Fruit fly (Drosophila melanogaster): Measurements from ENCODE around the gene CG46270.
A peak's percentile ranks its signal among the peaks of the same experiment; 100 is the strongest.

Gene CG46270

DNA sequence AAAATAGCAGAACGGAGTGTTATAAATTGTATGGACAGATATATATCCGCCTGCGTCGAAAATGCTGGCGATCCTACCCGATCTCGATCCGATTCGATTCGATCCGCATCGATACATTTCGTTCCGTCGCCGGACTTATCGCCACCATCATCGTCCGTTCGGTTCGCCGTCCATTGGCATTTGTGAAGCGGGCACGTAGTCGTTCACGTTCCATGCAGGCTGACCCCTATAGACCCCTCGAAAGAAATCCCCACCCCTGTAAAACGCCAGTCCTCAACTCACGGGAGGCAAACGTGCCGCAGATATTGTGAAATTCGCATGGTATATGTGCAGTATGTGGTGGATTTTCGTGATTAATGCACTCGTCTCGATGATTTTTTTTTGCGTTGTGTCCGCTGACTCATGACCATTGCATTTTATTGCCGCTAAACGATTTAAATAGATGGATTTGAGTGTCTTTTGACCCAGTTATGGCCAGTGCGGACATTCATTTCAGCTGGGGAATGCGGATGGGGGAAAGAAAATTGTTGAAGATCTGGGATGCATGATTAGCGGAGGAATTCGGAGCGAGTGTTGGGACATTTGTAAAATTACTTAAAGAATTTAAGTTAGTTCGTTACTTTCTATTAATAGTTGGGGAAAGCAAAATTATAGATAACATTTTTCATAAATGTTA lies 36.2 kb downstream of the CG46270 start:
- TF ChIP-seq Clk (GFP tag; optimal IDR thresholded peaks at IDR 0.05) = no peak
- TF ChIP-seq cic (GFP tag; optimal IDR thresholded peaks at IDR 0.05) = peak; percentile 64
- peak; percentile 76 for TF ChIP-seq kay (GFP tag; ENCODE audit: borderline replicate concordance)
- peak; percentile 29 for TF ChIP-seq tj (GFP tag; optimal IDR thresholded peaks at IDR 0.05)
- no peak for TF ChIP-seq Crg-1 (GFP tag; optimal IDR thresholded peaks at IDR 0.05)

- TF ChIP-seq Mnt (GFP tag; optimal IDR thresholded peaks at IDR 0.05) (peak; percentile 80), tj (GFP tag; optimal IDR thresholded peaks at IDR 0.05) (peak; percentile 21), cnc (optimal IDR thresholded peaks at IDR 0.05) (no peak), CG1620 (GFP tag; optimal IDR thresholded peaks at IDR 0.05) (peak; percentile 65), cic (GFP tag; optimal IDR thresholded peaks at IDR 0.05) (peak; percentile 98), Hr96 (GFP tag; optimal IDR thresholded peaks at IDR 0.05) (peak; percentile 4), Crg-1 (GFP tag; optimal IDR thresholded peaks at IDR 0.05) (peak; percentile 28), CG7045 (GFP tag; optimal IDR thresholded peaks at IDR 0.05) (peak; percentile 83), Clk (GFP tag; optimal IDR thresholded peaks at IDR 0.05) (peak; percentile 38), CG11617 (GFP tag; optimal IDR thresholded peaks at IDR 0.05) (peak; percentile 56), kay (GFP tag; ENCODE audit: borderline replicate concordance) (peak; percentile 93), CG14711 (tag; optimal IDR thresholded peaks at IDR 0.05) (peak; percentile 77), pad (GFP tag; optimal IDR thresholded peaks at IDR 0.05) (peak; percentile 53), toe (GFP tag; optimal IDR thresholded peaks at IDR 0.05) (peak; percentile 40), CG33017 (tag; optimal IDR thresholded peaks at IDR 0.05) (peak; percentile 76), CG12768 (GFP tag; optimal IDR thresholded peaks at IDR 0.05) (peak; percentile 62), CG5204 (GFP tag; optimal IDR thresholded peaks at IDR 0.05) (peak; percentile 24), ovo (GFP tag; optimal IDR thresholded peaks at IDR 0.05) (peak; percentile 75), CG7101 (tag; optimal IDR thresholded peaks at IDR 0.05) (peak; percentile 76), bab1 (GFP tag; optimal IDR thresholded peaks at IDR 0.05) (no peak)
Measured at dm6 chr3R:10390914-10391377, 37.3 kb downstream of the CG46270 start.

DNA sequence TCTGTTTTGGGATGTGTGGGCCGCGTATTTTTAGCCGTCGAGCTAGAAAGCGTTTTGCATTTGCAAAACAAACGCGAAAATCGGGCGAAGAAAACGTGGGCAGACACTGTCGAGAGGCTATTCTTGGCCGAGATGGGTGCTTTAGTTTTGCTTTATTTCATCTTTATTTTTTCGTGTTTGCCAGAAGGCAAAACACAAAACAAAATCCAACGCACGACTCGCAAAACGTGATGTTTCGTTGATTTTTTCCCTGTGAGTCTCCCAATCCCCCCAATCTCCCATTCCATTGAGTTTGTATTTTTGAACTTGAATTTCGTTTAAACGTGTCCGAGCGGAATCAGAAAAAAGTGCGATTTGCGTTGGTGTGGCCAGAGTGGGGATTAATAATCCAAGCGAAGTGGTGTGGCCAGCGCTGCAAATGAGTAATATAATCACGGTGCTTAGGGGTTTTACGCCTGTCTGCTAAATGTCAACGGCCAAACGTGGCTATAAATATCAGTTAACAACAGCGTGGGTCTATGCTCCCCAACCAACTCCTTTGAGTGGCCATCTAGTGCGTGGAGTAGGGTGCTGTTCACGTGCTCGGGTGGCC lies 38.3 kb downstream of the CG46270 start:
- no peak for TF ChIP-seq Mnt (GFP tag; optimal IDR thresholded peaks at IDR 0.05)
- TF ChIP-seq kay (GFP tag; ENCODE audit: borderline replicate concordance) = no peak
- no peak for TF ChIP-seq CG33017 (tag; optimal IDR thresholded peaks at IDR 0.05)
- no peak for TF ChIP-seq CG14711 (tag; optimal IDR thresholded peaks at IDR 0.05)
- no peak for TF ChIP-seq ovo (GFP tag; optimal IDR thresholded peaks at IDR 0.05)
- TF ChIP-seq toe (GFP tag; optimal IDR thresholded peaks at IDR 0.05) = no peak
- TF ChIP-seq Crg-1 (GFP tag; optimal IDR thresholded peaks at IDR 0.05) = no peak
- no peak for TF ChIP-seq Hr96 (GFP tag; optimal IDR thresholded peaks at IDR 0.05)
- no peak for TF ChIP-seq CG1620 (GFP tag; optimal IDR thresholded peaks at IDR 0.05)
- no peak for TF ChIP-seq CG7101 (tag; optimal IDR thresholded peaks at IDR 0.05)
- TF ChIP-seq pad (GFP tag; optimal IDR thresholded peaks at IDR 0.05) = no peak
- no peak for TF ChIP-seq cnc (optimal IDR thresholded peaks at IDR 0.05)
- no peak for TF ChIP-seq CG12768 (GFP tag; optimal IDR thresholded peaks at IDR 0.05)
- TF ChIP-seq CG5204 (GFP tag; optimal IDR thresholded peaks at IDR 0.05) = no peak
- no peak for TF ChIP-seq Clk (GFP tag; optimal IDR thresholded peaks at IDR 0.05)
- no peak for TF ChIP-seq cic (GFP tag; optimal IDR thresholded peaks at IDR 0.05)
- no peak for TF ChIP-seq bab1 (GFP tag; optimal IDR thresholded peaks at IDR 0.05)

DNA sequence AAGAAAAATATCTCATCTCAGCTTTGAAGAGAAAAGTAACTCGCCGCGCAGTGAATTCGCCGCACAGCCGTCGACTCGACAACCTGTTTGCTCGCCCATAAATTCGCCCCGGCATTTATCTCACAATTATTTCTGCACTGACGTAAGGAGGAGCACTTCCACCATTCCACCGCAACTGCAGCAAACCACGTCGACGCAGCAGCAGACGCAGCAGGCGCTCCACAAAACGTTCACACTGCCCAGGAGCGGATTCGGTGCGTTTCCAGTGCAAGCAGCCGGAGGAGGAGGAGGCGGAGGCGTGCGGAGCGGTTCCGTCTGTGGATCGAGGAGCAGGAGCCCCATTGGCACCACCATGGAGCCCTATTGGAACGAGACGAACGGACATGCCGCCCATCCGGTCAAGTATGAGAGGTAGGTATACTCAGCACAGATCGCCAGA lies 39.2 kb downstream of the CG46270 start:
- no peak for TF ChIP-seq CG12768 (GFP tag; optimal IDR thresholded peaks at IDR 0.05)
- TF ChIP-seq CG33017 (tag; optimal IDR thresholded peaks at IDR 0.05) = no peak

DNA sequence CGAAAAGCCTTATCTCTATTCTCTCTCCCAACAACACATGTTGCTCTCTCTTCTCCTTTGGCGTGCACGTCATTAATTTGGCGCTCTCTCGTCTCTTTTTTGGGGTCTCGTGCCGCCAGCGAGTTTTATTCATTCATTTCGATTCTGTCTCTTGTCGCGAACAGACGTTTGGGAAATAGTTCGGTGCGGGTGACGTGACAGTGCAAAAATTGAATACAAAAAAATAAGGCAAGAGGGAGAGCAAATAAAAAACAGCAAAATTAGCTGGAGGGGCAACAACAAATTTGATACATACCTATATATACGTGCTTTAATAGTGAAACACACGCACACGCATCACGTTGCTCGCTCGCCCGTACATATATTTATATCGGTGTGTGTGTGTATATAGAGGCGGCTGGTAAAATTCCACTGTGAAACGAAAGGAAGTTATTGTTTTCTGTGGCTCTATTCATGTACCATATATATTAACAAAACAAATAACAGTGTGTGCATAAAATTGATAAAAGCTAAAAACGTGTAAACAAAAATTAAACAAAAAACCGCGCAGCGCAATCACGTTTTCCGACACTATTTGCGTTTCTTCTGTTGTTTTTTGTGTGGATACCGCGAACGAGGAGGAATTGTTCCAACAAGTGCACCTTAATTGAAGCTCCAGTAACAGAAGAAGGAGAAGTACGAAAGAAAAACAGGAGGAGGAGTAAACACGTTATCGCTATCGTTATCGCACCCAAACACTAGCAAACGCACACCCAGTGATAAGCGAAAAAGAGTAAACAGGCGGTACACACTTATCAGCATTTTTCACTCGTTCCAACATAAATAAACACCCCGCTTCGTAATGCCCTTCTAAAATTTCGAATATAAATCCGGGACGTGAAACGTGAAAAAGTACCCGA lies 39.8 kb downstream of the CG46270 start, which contains the start of gene cwo:
Gene cwo (plus strand): TSS at position 131 of the 899 bp plus-strand sequence.
- TF ChIP-seq Clk (GFP tag; optimal IDR thresholded peaks at IDR 0.05) (no peak), Mnt (GFP tag; optimal IDR thresholded peaks at IDR 0.05) (peak; percentile 62), tj (GFP tag; optimal IDR thresholded peaks at IDR 0.05) (peak; percentile 48), CG7101 (tag; optimal IDR thresholded peaks at IDR 0.05) (peak; percentile 48), CG12768 (GFP tag; optimal IDR thresholded peaks at IDR 0.05) (peak; percentile 58), toe (GFP tag; optimal IDR thresholded peaks at IDR 0.05) (no peak), ovo (GFP tag; optimal IDR thresholded peaks at IDR 0.05) (no peak), Hr96 (GFP tag; optimal IDR thresholded peaks at IDR 0.05) (no peak), pad (GFP tag; optimal IDR thresholded peaks at IDR 0.05) (peak; percentile 20), kay (GFP tag; ENCODE audit: borderline replicate concordance) (peak; percentile 88), CG1620 (GFP tag; optimal IDR thresholded peaks at IDR 0.05) (no peak), cnc (optimal IDR thresholded peaks at IDR 0.05) (peak; percentile 84 to 95), cic (GFP tag; optimal IDR thresholded peaks at IDR 0.05) (peak; percentile 84), CG7045 (GFP tag; optimal IDR thresholded peaks at IDR 0.05) (peak; percentile 13), Crg-1 (GFP tag; optimal IDR thresholded peaks at IDR 0.05) (peak; percentile 26), bab1 (GFP tag; optimal IDR thresholded peaks at IDR 0.05) (peak; percentile 12), CG5204 (GFP tag; optimal IDR thresholded peaks at IDR 0.05) (no peak), CG11617 (GFP tag; optimal IDR thresholded peaks at IDR 0.05) (no peak), CG33017 (tag; optimal IDR thresholded peaks at IDR 0.05) (peak; percentile 41), CG14711 (tag; optimal IDR thresholded peaks at IDR 0.05) (peak; percentile 34)

Data from whole organism, adult.